Fruit fly (Drosophila melanogaster) Kc167 (cell line): ENCODE data around the gene mnd.

Experiments used
- Sin3A ChIP-seq: fragments of >200 bp; optimal IDR thresholded peaks from 2 replicates; lab custom pipeline; 2018; ENCODE audit warnings: missing external identifiers
- h ChIP-seq: fragments of >200 bp; optimal IDR thresholded peaks from 3 replicates; lab custom pipeline; 2018; ENCODE audit warnings: missing external identifiers
- insv ChIP-seq: fragments of >200 bp; optimal IDR thresholded peaks from 3 replicates; lab custom pipeline; 2018; ENCODE audit warnings: missing external identifiers
- psq ChIP-seq: fragments of >200 bp; optimal IDR thresholded peaks from 2 replicates; lab custom pipeline; 2017; ENCODE audit warnings: missing external identifiers
- ttk ChIP-seq: sonication (Bioruptor generic); optimal IDR thresholded peaks from 2 replicates; lab custom pipeline; 2017; ENCODE audit warnings: missing external identifiers

- TF ChIP-seq psq (lab: Kevin White, UChicago) (no peak), Sin3A (lab: Kevin White, UChicago) (no peak), h (lab: Kevin White, UChicago) (no peak), insv (no peak), ttk (no peak)
These were observed 42.1 kb upstream of the mnd start for dm6 chr3L:14942769-14943168.
